Worm (Caenorhabditis elegans) whole organism, L4/young adult: ENCODE data around the gene M03F8.6.

ENCODE experiments used
- W03F9.2 ChIP-seq: fragments of 150-350 bp; optimal IDR thresholded peaks from 2 replicates; lab custom pipeline; 2014; ENCODE audit warnings: missing biosample characterization, missing genetic modification characterization
- him-1 ChIP-seq: sonication (generic microtip); optimal IDR thresholded peaks from 2 replicates; lab custom pipeline; 2016; ENCODE audit warnings: missing genotype, missing genetic modification reagents, missing genetic modification characterization, missing compliant biosample characterization

DNA sequence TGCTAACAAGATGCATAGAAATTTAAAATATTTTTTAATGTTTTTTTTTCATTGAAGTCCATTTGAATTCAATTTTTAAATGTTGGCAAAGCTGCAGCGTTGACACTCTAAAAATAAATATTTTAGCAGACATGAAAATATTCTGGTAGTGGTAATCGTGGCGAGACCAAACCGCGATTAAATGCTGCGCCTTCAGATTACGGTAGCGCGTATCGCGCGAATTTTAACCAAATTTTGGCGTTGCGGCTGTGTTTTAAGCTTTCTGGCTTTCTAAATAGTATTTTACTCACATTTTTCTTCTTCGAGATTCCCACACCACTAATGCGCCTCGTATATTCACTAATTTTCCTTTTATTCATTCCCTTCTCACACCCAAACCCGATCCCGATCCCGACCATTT is 41.5 kb upstream of the M03F8.6 start, which contains the start of gene cpg-4:
- TF ChIP-seq him-1 (tag; lab: Kevin White, UChicago) (no peak), W03F9.2 (tag; lab: Kevin White, UChicago) (no peak)
